Fruit fly (Drosophila melanogaster): Measurements from ENCODE around the gene pad.

- TF ChIP-seq Dfd (GFP tag; optimal IDR thresholded peaks at IDR 0.05): no peak
- no peak for TF ChIP-seq usp (GFP tag; optimal IDR thresholded peaks at IDR 0.05)
- TF ChIP-seq fru (GFP tag; optimal IDR thresholded peaks at IDR 0.05): no peak
- no peak for TF ChIP-seq Hnf4 (GFP tag; optimal IDR thresholded peaks at IDR 0.05)
- TF ChIP-seq woc (GFP tag; optimal IDR thresholded peaks at IDR 0.05): no peak
- no peak for TF ChIP-seq Myc (optimal IDR thresholded peaks at IDR 0.05)
These were observed 14.2 kb downstream of the pad start for dm6 chr3R:16356215-16356862.

All from whole organism, wandering third instar larva.